Fruit fly (Drosophila melanogaster) whole organism, embryonic: ENCODE data around the gene CG12299.

Experiments
- CG17612 ChIP-seq: fragments of 200-800 bp; sonication (Bioruptor generic); IDR thresholded peaks from 2 replicates; pipeline ENCODE4 v1.3.6; 2022; ENCODE audit warnings: missing biosample characterization, missing genetic modification characterization
- CG2129 ChIP-seq: fragments of 200-800 bp; sonication (Bioruptor generic); IDR thresholded peaks from 2 replicates; pipeline ENCODE4 v1.3.6; 2022; ENCODE audit warnings: missing biosample characterization, missing genetic modification characterization; ENCODE audit not compliant: partially characterized antibody
- CG8089 ChIP-seq: fragments of 200-800 bp; sonication (Bioruptor generic); optimal IDR thresholded peaks from 3 replicates; lab custom pipeline; 2016; ENCODE audit warnings: missing biosample characterization, missing genetic modification characterization
- dmrt11E ChIP-seq: fragments of 200-800 bp; sonication (Bioruptor generic); optimal IDR thresholded peaks from 3 replicates; lab custom pipeline; 2018; ENCODE audit warnings: missing biosample characterization, mild to moderate bottlenecking, missing genetic modification characterization, moderate library complexity
- kay ChIP-seq: fragments of 200-800 bp; sonication (Bioruptor generic); optimal IDR thresholded peaks from 2 replicates; lab custom pipeline; 2016; ENCODE audit warnings: missing biosample characterization, missing genetic modification characterization

DNA sequence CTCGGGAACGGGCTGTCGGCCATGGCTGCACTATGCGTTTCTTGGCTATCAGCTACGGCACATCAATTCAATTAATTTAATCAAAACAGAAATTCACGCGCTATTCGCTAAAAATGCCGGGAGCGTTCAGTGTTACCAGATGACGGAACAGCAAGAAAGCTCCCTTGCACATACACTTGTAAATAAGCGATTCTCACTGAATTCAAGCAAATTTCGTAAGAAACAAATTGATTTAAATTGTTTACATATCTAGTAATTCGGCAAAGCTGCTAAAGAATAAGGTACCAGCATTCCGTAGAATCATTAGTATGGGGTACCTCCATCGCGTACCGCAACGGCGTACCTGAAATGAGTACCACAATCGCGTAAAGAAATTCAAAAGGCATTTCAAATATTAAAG, 1.2 kb upstream of the CG12299 start, which contains the start of gene Nup107:
- TF ChIP-seq CG17612 (GFP tag; lab: Robert Waterston, UW) (no peak), kay (no peak), dmrt11E (tag; lab: Kevin White, UChicago) (peak; percentile 26), CG2129 (GFP tag; lab: Robert Waterston, UW) (no peak), CG8089 (GFP tag; lab: Kevin White, UChicago) (no peak)
